Worm (Caenorhabditis elegans) whole organism, L1 larva: ENCODE measurements around the gene str-261.

Experiments used
- aha-1 ChIP-seq: fragments of 150-350 bp; optimal IDR thresholded peaks from 2 replicates; lab custom pipeline; 2014; ENCODE audit warnings: missing biosample characterization, missing genetic modification characterization
- alr-1 ChIP-seq: fragments of 200-800 bp; sonication (Bioruptor generic); optimal IDR thresholded peaks from 2 replicates; lab custom pipeline; 2018; ENCODE audit warnings: borderline replicate concordance, mild to moderate bottlenecking, missing genetic modification characterization, missing compliant biosample characterization
- aly-2 ChIP-seq: fragments of 150-350 bp; optimal IDR thresholded peaks from 2 replicates; lab custom pipeline; 2014; ENCODE audit warnings: missing biosample characterization, missing genetic modification characterization
- ceh-63 ChIP-seq: fragments of 200-800 bp; sonication (Bioruptor generic); optimal IDR thresholded peaks from 2 replicates; lab custom pipeline; 2018; ENCODE audit warnings: mild to moderate bottlenecking, missing genetic modification characterization, missing compliant biosample characterization
- ceh-8 ChIP-seq: fragments of 200-800 bp; sonication (Bioruptor generic); optimal IDR thresholded peaks from 2 replicates; lab custom pipeline; 2018; ENCODE audit warnings: mild to moderate bottlenecking, missing genetic modification characterization, moderate library complexity, missing compliant biosample characterization
- ceh-82 ChIP-seq, 3 experiments: fragments of 150-350 bp in 1 of 3; sonication (generic microtip) in 2 of 3; optimal IDR thresholded peaks; 2 replicates each; lab custom pipeline; 2014 to 2017; ENCODE audit warnings: missing biosample characterization in 3 of 3, missing genetic modification characterization in 3 of 3
- dpl-1 ChIP-seq, 3 experiments: fragments of 150-350 bp in 2 of 3; sonication (generic microtip) in 1 of 3; optimal IDR thresholded peaks; 2 replicates each; lab custom pipeline; 2014 to 2017; ENCODE audit warnings: missing biosample characterization in 3 of 3, missing genetic modification characterization in 3 of 3, missing genetic modification reagents in 3 of 3
- dsc-1 ChIP-seq: sonication (generic microtip); optimal IDR thresholded peaks from 2 replicates; lab custom pipeline; 2016; ENCODE audit warnings: mild to moderate bottlenecking, missing genetic modification characterization, missing compliant biosample characterization
- efl-1 ChIP-seq, 4 experiments: fragments of 150-350 bp; optimal IDR thresholded peaks in 3 of 4; peaks in 1 of 4; 1 replicate in 1 of 4; 2 replicates in 3 of 4; lab custom pipeline; 2014; ENCODE audit warnings: missing biosample characterization in 2 of 4, missing genetic modification characterization in 2 of 4, missing genetic modification reagents in 2 of 4
- egl-13 ChIP-seq: sonication (generic microtip); optimal IDR thresholded peaks from 2 replicates; lab custom pipeline; 2016; ENCODE audit warnings: missing genotype, missing genetic modification reagents, missing genetic modification characterization, missing compliant biosample characterization
- egl-27 ChIP-seq, 2 experiments: fragments of 150-350 bp in 1 of 2; sonication (generic microtip); optimal IDR thresholded peaks; 3 replicates each; lab custom pipeline; 2017 to 2018; ENCODE audit warnings: missing biosample characterization in 2 of 2, missing genetic modification characterization in 2 of 2, missing genetic modification reagents in 2 of 2
- fkh-4 ChIP-seq: sonication (generic microtip); optimal IDR thresholded peaks from 2 replicates; lab custom pipeline; 2016; ENCODE audit warnings: missing compliant biosample characterization, missing genetic modification characterization, borderline replicate concordance
- jun-1 ChIP-seq: fragments of 150-350 bp; optimal IDR thresholded peaks from 2 replicates; lab custom pipeline; 2014; ENCODE audit warnings: missing biosample characterization, missing genetic modification reagents, missing genetic modification characterization
- lin-13 ChIP-seq: fragments of 150-350 bp; optimal IDR thresholded peaks from 2 replicates; lab custom pipeline; 2014; ENCODE audit warnings: missing biosample characterization, missing genetic modification reagents, missing genetic modification characterization
- lin-14 ChIP-seq: fragments of 200-800 bp; sonication (Bioruptor generic); optimal IDR thresholded peaks from 2 replicates; lab custom pipeline; 2018; ENCODE audit warnings: mild to moderate bottlenecking, missing genetic modification characterization, moderate library complexity, missing compliant biosample characterization
- lin-35 ChIP-seq, 2 experiments: fragments of 150-350 bp; optimal IDR thresholded peaks; 2 replicates each; lab custom pipeline; 2014; ENCODE audit warnings: missing biosample characterization in 2 of 2, missing genetic modification characterization in 2 of 2, missing genetic modification reagents in 2 of 2
- lin-39 ChIP-seq: fragments of 150-350 bp; optimal IDR thresholded peaks from 2 replicates; lab custom pipeline; 2014; ENCODE audit warnings: missing biosample characterization, missing genetic modification reagents, missing genetic modification characterization
- lsy-2 ChIP-seq, 2 experiments: fragments of 150-350 bp; optimal IDR thresholded peaks; 2 replicates each; lab custom pipeline; 2014; ENCODE audit warnings: missing biosample characterization in 2 of 2, missing genetic modification characterization in 2 of 2
- mab-9 ChIP-seq: fragments of 200-800 bp; sonication (Bioruptor generic); IDR thresholded peaks from 2 replicates; pipeline ENCODE4 v1.3.6; 2022; ENCODE audit warnings: missing genetic modification reagents, missing genetic modification characterization, missing compliant biosample characterization
- mdl-1 ChIP-seq, 2 experiments: fragments of 150-350 bp; optimal IDR thresholded peaks; 2 replicates each; lab custom pipeline; 2014 to 2017; ENCODE audit warnings: missing biosample characterization in 2 of 2, missing genetic modification characterization in 2 of 2, inconsistent platforms in 1 of 2
- mep-1 ChIP-seq: fragments of 150-350 bp; optimal IDR thresholded peaks from 2 replicates; lab custom pipeline; 2014; ENCODE audit warnings: missing biosample characterization, missing genetic modification characterization
- nhr-28 ChIP-seq: fragments of 150-350 bp; optimal IDR thresholded peaks from 2 replicates; lab custom pipeline; 2014; ENCODE audit warnings: missing biosample characterization, missing genetic modification characterization
- nhr-71 ChIP-seq: sonication (generic microtip); optimal IDR thresholded peaks from 2 replicates; lab custom pipeline; 2016; ENCODE audit warnings: mild to moderate bottlenecking, missing genetic modification characterization, moderate library complexity, missing compliant biosample characterization
- nhr-76 ChIP-seq: sonication (generic microtip); optimal IDR thresholded peaks from 2 replicates; lab custom pipeline; 2017; ENCODE audit warnings: missing biosample characterization, missing genetic modification characterization
- nhr-77 ChIP-seq: fragments of 150-350 bp; optimal IDR thresholded peaks from 2 replicates; lab custom pipeline; 2014; ENCODE audit warnings: missing biosample characterization, missing genetic modification characterization
- nhr-85 ChIP-seq: sonication (generic microtip); peaks from one replicate; lab custom pipeline; 2016; ENCODE audit warnings: missing genetic modification characterization, inconsistent platforms, missing compliant biosample characterization
- pag-3 ChIP-seq: sonication (generic microtip); optimal IDR thresholded peaks from 2 replicates; lab custom pipeline; 2017; ENCODE audit warnings: missing genetic modification characterization, mild to moderate bottlenecking, missing compliant biosample characterization, antibody characterized with exemption, borderline replicate concordance; ENCODE audit not compliant: insufficient read depth
- skn-1 ChIP-seq: fragments of 150-350 bp; optimal IDR thresholded peaks from 2 replicates; lab custom pipeline; 2014; ENCODE audit warnings: missing biosample characterization, missing genetic modification characterization
- snpc-4 ChIP-seq: fragments of 150-350 bp; optimal IDR thresholded peaks from 2 replicates; lab custom pipeline; 2014; ENCODE audit warnings: missing biosample characterization, missing genetic modification characterization
- sox-4 ChIP-seq: sonication (generic microtip); optimal IDR thresholded peaks from 2 replicates; lab custom pipeline; 2016; ENCODE audit warnings: missing genetic modification characterization, missing compliant biosample characterization
- sup-37 ChIP-seq: fragments of 200-800 bp; sonication (Bioruptor generic); optimal IDR thresholded peaks from 2 replicates; lab custom pipeline; 2018; ENCODE audit warnings: mild to moderate bottlenecking, missing genetic modification characterization, missing compliant biosample characterization
- tbx-2 ChIP-seq: sonication (generic microtip); optimal IDR thresholded peaks from 2 replicates; lab custom pipeline; 2016; ENCODE audit warnings: missing genetic modification characterization, missing compliant biosample characterization
- unc-30 ChIP-seq: sonication (generic microtip); optimal IDR thresholded peaks from 2 replicates; lab custom pipeline; 2017; ENCODE audit warnings: missing biosample characterization, missing genetic modification characterization
- unc-62 ChIP-seq: fragments of 150-350 bp; optimal IDR thresholded peaks from 2 replicates; lab custom pipeline; 2014; ENCODE audit warnings: missing biosample characterization, missing genetic modification reagents, missing genetic modification characterization
- unc-86 ChIP-seq: sonication (generic microtip); optimal IDR thresholded peaks from 2 replicates; lab custom pipeline; 2016; ENCODE audit warnings: missing genetic modification characterization, missing compliant biosample characterization
- unc-98 ChIP-seq: fragments of 200-800 bp; sonication (Bioruptor generic); IDR thresholded peaks from 2 replicates; pipeline ENCODE4 v1.3.6; 2022; ENCODE audit warnings: missing genetic modification characterization, missing compliant biosample characterization
- vab-15 ChIP-seq: sonication (generic microtip); optimal IDR thresholded peaks from 2 replicates; lab custom pipeline; 2017; ENCODE audit warnings: missing genotype, mild to moderate bottlenecking, missing genetic modification characterization, missing compliant biosample characterization
- ztf-11 ChIP-seq, 2 experiments: sonication (generic microtip); optimal IDR thresholded peaks; 2 replicates each; lab custom pipeline; 2016 to 2017; ENCODE audit warnings: missing genetic modification characterization in 2 of 2, missing biosample characterization in 1 of 2, missing compliant biosample characterization in 1 of 2

str-261 gene

DNA sequence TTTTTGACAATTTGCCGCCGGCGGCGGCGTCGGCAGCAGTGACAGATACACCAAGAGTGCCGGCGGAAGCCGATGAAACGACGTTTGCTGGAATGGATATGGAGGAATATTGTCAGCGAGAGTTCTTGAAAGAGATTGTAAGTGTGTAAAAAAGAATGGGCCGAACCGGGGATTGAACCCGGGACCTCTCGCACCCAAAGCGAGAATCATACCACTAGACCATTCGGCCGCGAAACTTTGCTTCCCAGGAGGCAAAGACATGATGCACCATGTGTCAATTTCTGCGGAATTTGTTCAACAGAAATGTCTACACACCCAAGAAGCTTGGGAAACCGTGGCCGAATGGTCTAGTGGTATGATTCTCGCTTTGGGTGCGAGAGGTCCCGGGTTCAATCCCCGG lies 7.6 kb upstream of the str-261 start (continued):
- TF ChIP-seq aly-2 (tag; lab: Kevin White, UChicago): peak; percentile 68
- TF ChIP-seq egl-13 (tag; lab: Kevin White, UChicago): peak; percentile 74
- no peak for TF ChIP-seq unc-30 (tag; lab: Kevin White, UChicago)
- peak; percentile 75 to 84 for TF ChIP-seq lsy-2 (tag; optimal IDR thresholded peaks at IDR 0.05; lab: Kevin White, UChicago)
- peak in 1 of 2 experiments; percentile 57 for TF ChIP-seq ztf-11 (tag; optimal IDR thresholded peaks at IDR 0.05; lab: Kevin White, UChicago)
- peak; percentile 81 for TF ChIP-seq lin-39
- TF ChIP-seq nhr-76 (tag; lab: Kevin White, UChicago): no peak
- peak; percentile 69 for TF ChIP-seq unc-98 (GFP tag; lab: Robert Waterston, UW)
- peak; percentile 65 to 86 for TF ChIP-seq lin-35 (GFP tag; optimal IDR thresholded peaks at IDR 0.05; lab: Kevin White, UChicago)
- peak; percentile 89 for TF ChIP-seq jun-1 (tag; lab: Kevin White, UChicago)
- TF ChIP-seq vab-15: no peak
- TF ChIP-seq ceh-63: peak; percentile 19
- peak; percentile 71 for TF ChIP-seq unc-86 (tag; lab: Kevin White, UChicago)
- peak; percentile 88 for TF ChIP-seq tbx-2
- TF ChIP-seq ceh-8 (GFP tag; lab: Kevin White, UChicago): peak; percentile 59
- peak; percentile 45 to 68 (median 55) for TF ChIP-seq ceh-82 (tag; optimal IDR thresholded peaks at IDR 0.05; lab: Kevin White, UChicago)
- TF ChIP-seq alr-1 (tag; lab: Kevin White, UChicago): no peak
- TF ChIP-seq lin-14 (GFP tag; lab: Kevin White, UChicago): no peak
- TF ChIP-seq sup-37 (GFP tag; lab: Kevin White, UChicago): peak; percentile 84
- peak; percentile 79 for TF ChIP-seq skn-1
- TF ChIP-seq nhr-71 (tag; lab: Kevin White, UChicago): peak; percentile 90
- TF ChIP-seq mdl-1 (tag; optimal IDR thresholded peaks at IDR 0.05; lab: Kevin White, UChicago): peak in 1 of 2 experiments; percentile 80
- TF ChIP-seq dsc-1 (tag; lab: Kevin White, UChicago): peak; percentile 95
- peak; percentile 90 for TF ChIP-seq nhr-85 (tag; lab: Kevin White, UChicago)
- TF ChIP-seq nhr-28 (tag; lab: Kevin White, UChicago): no peak
- peak; percentile 25 for TF ChIP-seq nhr-77 (tag; lab: Kevin White, UChicago)
- TF ChIP-seq snpc-4 (tag; lab: Kevin White, UChicago): peak; percentile 68
- TF ChIP-seq, all 84 proteins: peak for 54

DNA sequence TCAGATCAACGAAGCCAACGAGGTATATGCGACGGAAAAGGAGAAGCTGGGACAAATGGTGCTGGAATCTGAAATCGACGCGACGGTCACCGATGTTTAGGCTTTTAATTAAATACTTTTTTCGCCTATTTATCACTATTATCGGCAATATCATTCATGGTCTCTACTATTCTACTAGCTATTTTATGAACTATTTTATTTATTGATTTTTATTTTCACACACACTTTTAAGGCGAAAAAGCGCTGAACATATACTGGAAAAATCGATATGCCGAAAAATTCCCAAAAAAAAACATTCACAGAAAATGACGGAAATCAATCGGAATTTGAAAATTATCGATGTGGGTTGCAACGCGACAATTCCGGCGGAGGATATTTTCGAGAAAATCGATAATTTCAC lies 5.8 kb upstream of the str-261 start, which contains the start of gene W09D6.1:
Gene W09D6.1, plus strand, starts transcription at position 301 of the 400 bp plus-strand sequence.
- TF ChIP-seq efl-1 (optimal IDR thresholded peaks at IDR 0.05; lab: Kevin White, UChicago) (no peak), efl-1 (GFP tag; optimal IDR thresholded peaks at IDR 0.05 in 1 of 2; lab: Kevin White, UChicago) (peak in 1 of 2 experiments; percentile 33), nhr-77 (tag; lab: Kevin White, UChicago) (no peak)

DNA sequence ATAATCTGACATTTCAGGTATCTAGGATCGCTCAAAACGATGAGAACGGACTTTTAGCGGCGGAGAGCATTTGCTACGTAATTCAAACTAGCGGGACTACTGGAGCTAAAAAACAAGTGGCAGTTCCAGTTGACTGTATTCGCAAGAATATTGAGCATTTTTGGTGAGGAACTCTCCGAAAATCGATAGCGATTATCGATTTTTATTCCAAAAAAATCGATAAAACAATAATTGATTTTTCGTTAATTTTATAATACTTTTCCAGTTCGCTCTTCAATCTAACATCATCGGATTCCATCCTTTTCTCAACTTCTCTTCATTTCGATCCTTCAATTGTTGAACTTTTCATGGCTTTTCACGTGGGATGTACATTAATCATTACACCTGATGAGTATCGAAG lies 5.0 kb upstream of the str-261 start:
- TF ChIP-seq unc-62 (GFP tag; lab: Kevin White, UChicago): no peak
- TF ChIP-seq efl-1 (optimal IDR thresholded peaks at IDR 0.05; lab: Kevin White, UChicago): no peak
- peak in 1 of 2 experiments; percentile 16 for TF ChIP-seq efl-1 (GFP tag; optimal IDR thresholded peaks at IDR 0.05 in 1 of 2; lab: Kevin White, UChicago)
- TF ChIP-seq fkh-4 (tag; lab: Kevin White, UChicago): no peak
- TF ChIP-seq pag-3 (tag; lab: Kevin White, UChicago): no peak
- no peak for TF ChIP-seq lin-39
- TF ChIP-seq mab-9 (GFP tag; lab: Robert Waterston, UW): no peak

DNA sequence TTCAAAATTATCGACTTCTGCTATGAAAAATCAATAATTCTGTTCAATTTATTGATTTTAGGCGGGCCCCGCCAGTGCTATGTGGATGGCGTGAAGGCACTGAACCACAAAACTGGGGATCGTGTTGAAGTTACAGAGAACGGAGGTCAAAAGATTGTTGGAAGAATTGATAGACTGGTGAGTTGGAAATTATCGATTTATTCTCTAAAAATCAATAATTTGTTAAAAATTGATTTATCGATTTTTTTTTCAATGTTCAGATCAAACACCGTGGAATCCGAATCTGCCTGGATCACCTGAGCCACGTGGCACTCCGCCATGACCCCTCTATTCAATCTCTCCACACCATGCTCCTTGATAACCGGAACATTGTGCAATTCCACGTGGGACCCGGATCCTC lies 4.1 kb upstream of the str-261 start:
- TF ChIP-seq sox-4 (no peak), aly-2 (tag; lab: Kevin White, UChicago) (no peak), egl-27 (tag; optimal IDR thresholded peaks at IDR 0.05; lab: Kevin White, UChicago) (no peak), aha-1 (tag; lab: Kevin White, UChicago) (no peak), unc-86 (tag; lab: Kevin White, UChicago) (no peak), mab-9 (GFP tag; lab: Robert Waterston, UW) (no peak), mep-1 (tag; lab: Kevin White, UChicago) (no peak), pag-3 (tag; lab: Kevin White, UChicago) (no peak), sup-37 (GFP tag; lab: Kevin White, UChicago) (no peak), dpl-1 (GFP tag; optimal IDR thresholded peaks at IDR 0.05; lab: Kevin White, UChicago) (no peak), lin-13 (no peak)
- TF ChIP-seq, all 84 proteins: peak for 0
